Fruit fly (Drosophila melanogaster): Measurements from ENCODE around the gene CG8773.

Gene CG8773

DNA sequence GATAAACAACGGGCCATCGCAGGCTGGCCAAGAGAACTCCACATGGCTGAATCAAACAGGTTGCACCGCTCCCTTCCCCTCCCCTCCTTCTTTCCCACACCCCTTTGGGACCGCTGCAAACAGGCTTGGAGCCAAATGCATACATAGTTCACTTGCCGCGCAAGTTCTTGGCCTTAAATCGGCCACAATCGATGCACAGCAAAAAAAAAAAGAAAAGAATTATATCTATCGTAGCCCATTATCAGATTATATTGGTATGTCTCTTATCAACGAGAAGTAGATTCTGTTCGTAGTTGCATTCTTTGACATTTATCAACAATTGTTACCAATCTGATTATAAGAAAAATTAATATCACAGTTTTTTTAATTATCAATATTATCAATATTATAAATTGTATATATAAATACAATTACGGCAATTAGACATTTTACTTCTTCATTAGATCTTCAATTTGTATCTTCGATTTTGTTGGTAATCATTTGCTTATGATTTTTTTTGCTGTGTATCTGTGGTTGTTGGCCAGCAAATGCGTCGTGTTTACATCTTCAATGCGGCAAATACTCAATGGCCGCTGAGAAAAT lies 10.9 kb downstream of the CG8773 start (continued):
- TF ChIP-seq CG18619 (GFP tag; optimal IDR thresholded peaks at IDR 0.05) = peak; percentile 14
- TF ChIP-seq CG14860 (GFP tag; IDR thresholded peaks at IDR 0.05; ENCODE audit: partially characterized antibody) = no peak
- TF ChIP-seq CG12155 (GFP tag; optimal IDR thresholded peaks at IDR 0.05) = no peak
- TF ChIP-seq CG12659 (GFP tag; optimal IDR thresholded peaks at IDR 0.05) = peak; percentile 22
- no peak for TF ChIP-seq CkIIα-i1 (GFP tag; IDR thresholded peaks at IDR 0.05)
- TF ChIP-seq fu2 (GFP tag; optimal IDR thresholded peaks at IDR 0.05) = no peak
- no peak for TF ChIP-seq CG4730 (GFP tag; IDR thresholded peaks at IDR 0.05)
- TF ChIP-seq row (GFP tag; IDR thresholded peaks at IDR 0.05) = peak; percentile 33; the same call in 2 of the 3 replicates
- TF ChIP-seq CG17802 (tag; optimal IDR thresholded peaks at IDR 0.05) = peak; percentile 21
- TF ChIP-seq zfh1 (GFP tag; IDR thresholded peaks at IDR 0.05) = peak; percentile 32; the same call in 1 of the 3 replicates
- no peak for TF ChIP-seq pros (GFP tag; optimal IDR thresholded peaks at IDR 0.05)
- no peak for TF ChIP-seq Scr (GFP tag; IDR thresholded peaks at IDR 0.05; ENCODE audit: partially characterized antibody)
- TF ChIP-seq Lhr (GFP tag; optimal IDR thresholded peaks at IDR 0.05) = peak; percentile 31
- no peak for TF ChIP-seq Mad (GFP tag; optimal IDR thresholded peaks at IDR 0.05)
- TF ChIP-seq nau (GFP tag; optimal IDR thresholded peaks at IDR 0.05) = no peak
- peak; percentile 14 for TF ChIP-seq CG10147 (GFP tag; optimal IDR thresholded peaks at IDR 0.05)
- TF ChIP-seq Dfd (GFP tag; optimal IDR thresholded peaks at IDR 0.05) = no peak
- 0 out of 2 replicates have a peak, but pooled peaks have one; percentile 9 for TF ChIP-seq peb (GFP tag; IDR thresholded peaks at IDR 0.05)
- TF ChIP-seq HmgZ (tag; optimal IDR thresholded peaks at IDR 0.05) = no peak
- TF ChIP-seq tgo (GFP tag; IDR thresholded peaks at IDR 0.05) = peak; percentile 40; the same call in 1 of the 3 replicates
- no peak for TF ChIP-seq CG6272 (GFP tag; IDR thresholded peaks at IDR 0.05)
- no peak for TF ChIP-seq CG30431 (GFP tag; optimal IDR thresholded peaks at IDR 0.05)
- no peak for TF ChIP-seq CG10565 (GFP tag; optimal IDR thresholded peaks at IDR 0.05)
- peak; percentile 48 for TF ChIP-seq CG17385 (GFP tag; optimal IDR thresholded peaks at IDR 0.05)
- TF ChIP-seq CG10209 (GFP tag; optimal IDR thresholded peaks at IDR 0.05) = peak; percentile 33
- no peak for TF ChIP-seq CG17186 (GFP tag; optimal IDR thresholded peaks at IDR 0.05)
- peak; percentile 38 for TF ChIP-seq sqz (GFP tag; optimal IDR thresholded peaks at IDR 0.05)
- no peak for TF ChIP-seq HmgD (GFP tag; optimal IDR thresholded peaks at IDR 0.05)
- TF ChIP-seq kah (GFP tag; optimal IDR thresholded peaks at IDR 0.05) = peak; percentile 5
- TF ChIP-seq prd (optimal IDR thresholded peaks at IDR 0.05) = no peak
- peak; percentile 18; the same call in 1 of the 3 replicates for TF ChIP-seq prd (GFP tag; IDR thresholded peaks at IDR 0.05)
- TF ChIP-seq twi (tag; optimal IDR thresholded peaks at IDR 0.05) = peak; percentile 15
- no peak for TF ChIP-seq Nf-YA (GFP tag; IDR thresholded peaks at IDR 0.05)
- TF ChIP-seq Jarid2 (GFP tag; optimal IDR thresholded peaks at IDR 0.05) = no peak
- TF ChIP-seq CG14441 (GFP tag; IDR thresholded peaks at IDR 0.05) = no peak
- no peak for TF ChIP-seq CG15073 (GFP tag; optimal IDR thresholded peaks at IDR 0.05)
- TF ChIP-seq CG32772 (GFP tag; IDR thresholded peaks at IDR 0.05) = no peak
- TF ChIP-seq chm (GFP tag; IDR thresholded peaks at IDR 0.05) = no peak
- peak; percentile 19 for TF ChIP-seq CG15269 (tag; optimal IDR thresholded peaks at IDR 0.05)
- TF ChIP-seq az2 (GFP tag; optimal IDR thresholded peaks at IDR 0.05) = peak; percentile 39
- peak; percentile 45 for TF ChIP-seq Xbp1 (GFP tag; optimal IDR thresholded peaks at IDR 0.05)
- peak; percentile 20 for TF ChIP-seq CG17359 (tag; optimal IDR thresholded peaks at IDR 0.05)
- peak; percentile 70 for TF ChIP-seq crol (GFP tag; IDR thresholded peaks at IDR 0.05)
- peak; percentile 23 for TF ChIP-seq CG16815 (GFP tag; optimal IDR thresholded peaks at IDR 0.05)
- 0 out of 3 replicates have a peak, but pooled peaks have one; percentile 58 for TF ChIP-seq CG11456 (GFP tag; IDR thresholded peaks at IDR 0.05)
- no peak for TF ChIP-seq cwo (GFP tag; optimal IDR thresholded peaks at IDR 0.05)
- TF ChIP-seq CG10654 (GFP tag; optimal IDR thresholded peaks at IDR 0.05) = peak; percentile 10
- TF ChIP-seq CG12391 (tag; optimal IDR thresholded peaks at IDR 0.05) = peak; percentile 66
- no peak for TF ChIP-seq CG18764 (GFP tag; optimal IDR thresholded peaks at IDR 0.05)
- TF ChIP-seq CG11093 (GFP tag; IDR thresholded peaks at IDR 0.05) = 0 out of 3 replicates have a peak, but pooled peaks have one; percentile 36

Measured in whole organism, embryonic.